Worm (Caenorhabditis elegans): ENCODE results near the gene pas-2.

The pas-2 gene

ce11 chrV:10758658-10759057 is 11.5 kb upstream of the pas-2 start, which contains the start of gene F28H7.8:
F28H7.8 (plus strand) TSS chrV:10758958.
- no peak for TF ChIP-seq nhr-237 (tag; optimal IDR thresholded peaks at IDR 0.05)
- TF ChIP-seq ceh-82 (tag; optimal IDR thresholded peaks at IDR 0.05): no peak

DNA sequence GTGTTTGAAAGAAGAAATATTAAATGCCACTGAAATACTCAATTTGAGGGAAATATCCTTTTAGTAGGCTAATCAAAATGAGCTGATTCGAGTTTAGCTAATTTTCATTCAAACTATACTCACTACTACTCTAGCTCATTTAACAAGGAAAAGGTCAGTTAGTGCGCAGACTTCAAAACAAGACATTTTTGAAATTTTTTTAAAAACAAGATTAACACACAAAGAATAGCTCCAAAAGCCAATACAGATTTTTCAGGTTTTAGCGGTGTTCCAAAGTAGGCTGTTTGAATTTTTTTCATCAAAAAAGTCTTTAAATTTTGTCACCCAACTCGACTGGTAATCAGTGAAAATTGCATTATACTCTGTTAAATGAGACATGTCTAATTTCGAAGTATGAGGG is 9.3 kb upstream of the pas-2 start:
- TF ChIP-seq elt-2 (tag; optimal IDR thresholded peaks at IDR 0.05) (no peak), fos-1 (tag; optimal IDR thresholded peaks at IDR 0.05) (no peak), nhr-28 (tag; optimal IDR thresholded peaks at IDR 0.05) (no peak), hmg-11 (tag; optimal IDR thresholded peaks at IDR 0.05) (no peak), ztf-11 (tag; optimal IDR thresholded peaks at IDR 0.05) (no peak), elt-1 (tag; optimal IDR thresholded peaks at IDR 0.05) (no peak), nhr-77 (tag; optimal IDR thresholded peaks at IDR 0.05) (no peak), pqm-1 (tag; optimal IDR thresholded peaks at IDR 0.05) (no peak), skn-1 (tag; optimal IDR thresholded peaks at IDR 0.05) (no peak), ZK546.5 (tag; optimal IDR thresholded peaks at IDR 0.05) (no peak), fkh-2 (tag; optimal IDR thresholded peaks at IDR 0.05) (no peak), nhr-11 (tag; optimal IDR thresholded peaks at IDR 0.05) (no peak), ceh-16 (tag; optimal IDR thresholded peaks at IDR 0.05) (no peak), nhr-76 (tag; optimal IDR thresholded peaks at IDR 0.05) (no peak), ama-1 (optimal IDR thresholded peaks at IDR 0.05) (no peak), lin-39 (tag; optimal IDR thresholded peaks at IDR 0.05) (no peak)

- TF ChIP-seq pha-4 (tag; optimal IDR thresholded peaks at IDR 0.05) (no peak), aly-2 (tag; optimal IDR thresholded peaks at IDR 0.05) (no peak), ceh-28 (tag; optimal IDR thresholded peaks at IDR 0.05) (no peak), nhr-237 (tag; optimal IDR thresholded peaks at IDR 0.05) (no peak)
These were observed 7.5 kb upstream of the pas-2 start, which contains the start of gene sre-6 for ce11 chrV:10762695-10763094. sre-6 (minus strand) TSS chrV:10762795.

DNA sequence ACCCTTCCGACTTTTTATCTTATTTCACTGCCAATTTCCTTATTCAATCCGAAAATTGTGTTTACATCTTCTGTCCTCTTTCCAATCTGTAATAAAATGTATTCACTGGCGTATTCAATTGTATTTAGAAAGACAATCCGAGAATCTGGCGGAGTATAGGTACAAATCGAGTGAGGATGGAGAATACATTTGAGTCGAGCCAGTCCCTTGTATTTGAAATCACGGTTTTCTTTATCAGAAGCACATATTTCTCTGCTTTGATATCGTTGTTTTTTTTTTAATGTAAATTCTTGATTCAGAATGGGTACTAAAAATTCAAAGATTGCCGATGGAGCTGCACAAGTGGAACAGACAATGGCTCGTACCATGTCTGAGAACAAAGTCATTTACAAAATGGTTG is 6.1 kb upstream of the pas-2 start, which contains the start of gene ocr-1:
TSS of gene ocr-1 (plus strand) at position 301 of the 400 bp plus-strand sequence.
- TF ChIP-seq ceh-82 (tag; optimal IDR thresholded peaks at IDR 0.05): no peak
- no peak for TF ChIP-seq snpc-4 (tag; optimal IDR thresholded peaks at IDR 0.05)
- no peak for TF ChIP-seq mdl-1 (tag; optimal IDR thresholded peaks at IDR 0.05)
- no peak for TF ChIP-seq ceh-28 (tag; optimal IDR thresholded peaks at IDR 0.05)

DNA sequence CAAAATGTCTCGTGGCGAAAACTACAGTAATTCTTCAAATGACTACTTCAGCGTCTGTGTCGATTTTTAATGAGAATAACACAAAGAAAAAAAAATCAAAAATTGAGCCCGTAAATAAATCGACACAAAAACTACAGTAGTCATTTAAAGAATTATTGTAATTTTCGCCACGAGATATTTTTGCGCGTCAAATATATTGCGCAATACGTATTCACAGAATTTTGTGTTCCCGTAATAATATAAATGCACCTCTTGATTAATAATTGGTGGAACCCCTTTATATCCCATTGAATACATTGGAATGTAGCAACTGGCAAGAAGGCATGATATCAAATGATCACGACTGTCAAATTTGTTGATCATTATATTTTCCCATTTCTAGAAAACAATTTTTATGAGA is 1.3 kb upstream of the pas-2 start:
- TF ChIP-seq nhr-237 (tag; optimal IDR thresholded peaks at IDR 0.05): no peak
- no peak for TF ChIP-seq ama-1 (optimal IDR thresholded peaks at IDR 0.05)

- TF ChIP-seq nfya-1 (tag; optimal IDR thresholded peaks at IDR 0.05; ENCODE audit: insufficient read depth): no peak
- TF ChIP-seq nhr-11 (tag; optimal IDR thresholded peaks at IDR 0.05): no peak
- TF ChIP-seq nhr-76 (tag; optimal IDR thresholded peaks at IDR 0.05): no peak
- no peak for TF ChIP-seq unc-39 (tag; optimal IDR thresholded peaks at IDR 0.05)
- TF ChIP-seq nhr-28 (tag; optimal IDR thresholded peaks at IDR 0.05): no peak
- no peak for TF ChIP-seq ceh-16 (tag; optimal IDR thresholded peaks at IDR 0.05)
- TF ChIP-seq egl-5 (tag; optimal IDR thresholded peaks at IDR 0.05): no peak
- TF ChIP-seq mdl-1 (tag; optimal IDR thresholded peaks at IDR 0.05): no peak
These were observed 1.2 kb downstream of the pas-2 start, which contains the start of gene D1054.3 for ce11 chrV:10771390-10771789. D1054.3 (plus strand) TSS chrV:10771451.

- no peak for TF ChIP-seq snpc-4 (tag; optimal IDR thresholded peaks at IDR 0.05)
- no peak for TF ChIP-seq lin-39 (tag; optimal IDR thresholded peaks at IDR 0.05)
- no peak for TF ChIP-seq ceh-28 (tag; optimal IDR thresholded peaks at IDR 0.05)
- no peak for TF ChIP-seq mml-1 (tag; optimal IDR thresholded peaks at IDR 0.05)
- TF ChIP-seq nhr-67 (tag; optimal IDR thresholded peaks at IDR 0.05): no peak
- no peak for TF ChIP-seq ama-1 (optimal IDR thresholded peaks at IDR 0.05)
- TF ChIP-seq nhr-23 (tag; optimal IDR thresholded peaks at IDR 0.05): no peak
- no peak for TF ChIP-seq elt-2 (tag; optimal IDR thresholded peaks at IDR 0.05)
- no peak for TF ChIP-seq nhr-28 (tag; optimal IDR thresholded peaks at IDR 0.05)
- TF ChIP-seq nfya-1 (tag; optimal IDR thresholded peaks at IDR 0.05; ENCODE audit: insufficient read depth): no peak
- TF ChIP-seq nhr-77 (tag; optimal IDR thresholded peaks at IDR 0.05): no peak
- TF ChIP-seq fos-1 (tag; optimal IDR thresholded peaks at IDR 0.05): no peak
- TF ChIP-seq eor-1 (tag; optimal IDR thresholded peaks at IDR 0.05): no peak
- TF ChIP-seq skn-1 (tag; optimal IDR thresholded peaks at IDR 0.05): no peak
- no peak for TF ChIP-seq ztf-4 (tag; optimal IDR thresholded peaks at IDR 0.05)
- no peak for TF ChIP-seq pqm-1 (tag; optimal IDR thresholded peaks at IDR 0.05)
- TF ChIP-seq jun-1 (tag; optimal IDR thresholded peaks at IDR 0.05): no peak
- no peak for TF ChIP-seq ceh-9 (tag; optimal IDR thresholded peaks at IDR 0.05)
- no peak for TF ChIP-seq tbx-2 (tag; optimal IDR thresholded peaks at IDR 0.05)
These were observed 3.0 kb downstream of the pas-2 start for ce11 chrV:10773216-10773615.

Data from whole organism, L3 larva.